Fruit fly (Drosophila melanogaster) whole organism, embryonic: ENCODE results near the gene CG15914.

Experiments used
- CG10654 ChIP-seq: fragments of 200-800 bp; sonication (Bioruptor generic); optimal IDR thresholded peaks from 2 replicates; lab custom pipeline; 2016; ENCODE audit warnings: missing biosample characterization, missing genetic modification characterization
- CG12236 ChIP-seq: fragments of 200-800 bp; sonication (Bioruptor generic); optimal IDR thresholded peaks from 2 replicates; lab custom pipeline; 2016; ENCODE audit warnings: missing biosample characterization, missing genetic modification characterization
- CG1233 ChIP-seq: fragments of 200-800 bp; sonication (Bioruptor generic); optimal IDR thresholded peaks from 4 replicates; lab custom pipeline; 2018; ENCODE audit warnings: missing biosample characterization, mild to moderate bottlenecking, missing genetic modification characterization
- CG12659 ChIP-seq: fragments of 200-800 bp; sonication (Bioruptor generic); optimal IDR thresholded peaks from 3 replicates; lab custom pipeline; 2017; ENCODE audit warnings: mild to moderate bottlenecking, missing biosample characterization, missing genetic modification reagents, missing genetic modification characterization
- CG12942 ChIP-seq: fragments of 200-800 bp; sonication (Bioruptor generic); optimal IDR thresholded peaks from 3 replicates; lab custom pipeline; 2016; ENCODE audit warnings: missing biosample characterization, missing genetic modification characterization
- CG13424 ChIP-seq: fragments of 200-800 bp; sonication (Bioruptor generic); optimal IDR thresholded peaks from 2 replicates; lab custom pipeline; 2019; ENCODE audit warnings: missing biosample characterization, mild to moderate bottlenecking, missing genetic modification characterization, moderate library complexity
- CG14441 ChIP-seq: fragments of 200-800 bp; sonication (Bioruptor generic); IDR thresholded peaks from 2 replicates; pipeline ENCODE4 v1.3.6; 2022; ENCODE audit warnings: missing biosample characterization, missing genetic modification characterization
- CG1529 ChIP-seq: fragments of 200-800 bp; sonication (Bioruptor generic); optimal IDR thresholded peaks from 3 replicates; lab custom pipeline; 2018; ENCODE audit warnings: missing biosample characterization, missing genetic modification characterization
- CG15601 ChIP-seq: fragments of 200-800 bp; sonication (Bioruptor generic); optimal IDR thresholded peaks from 3 replicates; lab custom pipeline; 2019; ENCODE audit warnings: missing biosample characterization, mild to moderate bottlenecking, missing genetic modification characterization, moderate library complexity
- CG1647 ChIP-seq: fragments of 200-800 bp; sonication (Bioruptor generic); optimal IDR thresholded peaks from 3 replicates; lab custom pipeline; 2016; ENCODE audit warnings: missing biosample characterization, missing genetic modification characterization
- CG17385 ChIP-seq: fragments of 200-800 bp; sonication (Bioruptor generic); optimal IDR thresholded peaks from 3 replicates; lab custom pipeline; 2018; ENCODE audit warnings: missing biosample characterization, mild to moderate bottlenecking, missing genetic modification characterization
- CG17612 ChIP-seq: fragments of 200-800 bp; sonication (Bioruptor generic); IDR thresholded peaks from 2 replicates; pipeline ENCODE4 v1.3.6; 2022; ENCODE audit warnings: missing biosample characterization, missing genetic modification characterization
- CG2120 ChIP-seq: fragments of 200-800 bp; sonication (Bioruptor generic); optimal IDR thresholded peaks from 3 replicates; lab custom pipeline; 2016; ENCODE audit warnings: missing biosample characterization, missing genetic modification characterization
- CG2199 ChIP-seq: fragments of 200-800 bp; sonication (Bioruptor generic); IDR thresholded peaks from 3 replicates; pipeline ENCODE4 v1.3.6; 2022; ENCODE audit warnings: missing biosample characterization, missing genetic modification characterization
- CG2712 ChIP-seq: fragments of 200-800 bp; optimal IDR thresholded peaks from 3 replicates; lab custom pipeline; 2019; ENCODE audit warnings: missing biosample characterization, mild to moderate bottlenecking, missing genetic modification characterization, moderate library complexity
- CG30403 ChIP-seq: fragments of 200-800 bp; sonication (Bioruptor generic); optimal IDR thresholded peaks from 3 replicates; lab custom pipeline; 2016; ENCODE audit warnings: missing biosample characterization, missing genetic modification characterization
- CG31441 ChIP-seq: fragments of 200-800 bp; sonication (Bioruptor generic); IDR thresholded peaks from 2 replicates; pipeline ENCODE4 v1.3.6; 2022; ENCODE audit warnings: missing biosample characterization, missing genetic modification characterization
- CG6765 ChIP-seq: fragments of 200-800 bp; sonication (Bioruptor generic); optimal IDR thresholded peaks from 3 replicates; lab custom pipeline; 2017; ENCODE audit warnings: missing biosample characterization, mild to moderate bottlenecking, missing genetic modification characterization
- CG7357 ChIP-seq: fragments of 200-800 bp; sonication (Bioruptor generic); IDR thresholded peaks from 3 replicates; pipeline ENCODE4 v1.3.6; 2022; ENCODE audit warnings: missing biosample characterization, missing genetic modification characterization
- CG7786 ChIP-seq: fragments of 200-800 bp; sonication (Bioruptor generic); optimal IDR thresholded peaks from 2 replicates; lab custom pipeline; 2016; ENCODE audit warnings: missing biosample characterization, missing genetic modification characterization
- CG8290 ChIP-seq, 3 experiments: fragments of 200-800 bp; sonication (Bioruptor generic); optimal IDR thresholded peaks; 2 replicates each; lab custom pipeline; 2016 to 2019; ENCODE audit warnings: missing biosample characterization in 3 of 3, missing genetic modification characterization in 3 of 3, mild to moderate bottlenecking in 2 of 3, moderate library complexity in 1 of 3
- CTCF ChIP-seq: fragments of 200-800 bp; sonication (Bioruptor generic); optimal IDR thresholded peaks from 2 replicates; lab custom pipeline; 2017; ENCODE audit warnings: missing biosample characterization, mild to moderate bottlenecking, missing genetic modification characterization, moderate library complexity
- CrebB ChIP-seq: fragments of 200-800 bp; sonication (Bioruptor generic); optimal IDR thresholded peaks from 3 replicates; lab custom pipeline; 2018; ENCODE audit warnings: missing biosample characterization, mild to moderate bottlenecking, missing genetic modification characterization
- Dbx ChIP-seq: fragments of 200-800 bp; sonication (Bioruptor generic); IDR thresholded peaks from 3 replicates; pipeline ENCODE4 v1.3.6; 2022; ENCODE audit warnings: missing biosample characterization, missing genetic modification characterization
- E2f2 ChIP-seq: fragments of 200-800 bp; sonication (Bioruptor generic); IDR thresholded peaks from 2 replicates; pipeline ENCODE4 v1.3.6; 2022; ENCODE audit warnings: missing biosample characterization, missing genetic modification characterization
- Ets65A ChIP-seq: fragments of 200-800 bp; sonication (Bioruptor generic); peaks from one replicate; lab custom pipeline; 2016; ENCODE audit warnings: missing biosample characterization, missing genetic modification characterization
- HLH54F ChIP-seq: fragments of 200-800 bp; sonication (Bioruptor generic); optimal IDR thresholded peaks from 3 replicates; lab custom pipeline; 2016; ENCODE audit warnings: missing biosample characterization, missing genetic modification characterization
- HmgZ ChIP-seq: fragments of 200-800 bp; sonication (Bioruptor generic); optimal IDR thresholded peaks from 2 replicates; lab custom pipeline; 2018; ENCODE audit warnings: missing biosample characterization, mild to moderate bottlenecking, missing genetic modification characterization
- Kr ChIP-seq: fragments of 200-800 bp; sonication (Bioruptor generic); optimal IDR thresholded peaks from 2 replicates; lab custom pipeline; 2017; ENCODE audit warnings: missing biosample characterization, mild to moderate bottlenecking, missing genetic modification characterization
- Ptx1 ChIP-seq: fragments of 200-800 bp; sonication (Bioruptor generic); IDR thresholded peaks from 2 replicates; pipeline ENCODE4 v1.3.6; 2022; ENCODE audit warnings: missing biosample characterization, missing genetic modification characterization
- Ravus ChIP-seq: fragments of 200-800 bp; sonication (Bioruptor generic); IDR thresholded peaks from 2 replicates; pipeline ENCODE4 v1.3.6; 2022; ENCODE audit warnings: missing biosample characterization, missing genetic modification characterization
- Rfx ChIP-seq: fragments of 200-800 bp; sonication (Bioruptor generic); IDR thresholded peaks from 2 replicates; pipeline ENCODE4 v1.3.6; 2022; ENCODE audit warnings: missing biosample characterization, missing genetic modification characterization
- Ssrp ChIP-seq: fragments of 200-800 bp; sonication (Bioruptor generic); optimal IDR thresholded peaks from 2 replicates; lab custom pipeline; 2018; ENCODE audit warnings: missing biosample characterization, mild to moderate bottlenecking, missing genetic modification characterization, moderate library complexity
- chif ChIP-seq, 2 experiments: fragments of 200-800 bp; sonication (Bioruptor generic); optimal IDR thresholded peaks; 3 replicates each; lab custom pipeline; 2016; ENCODE audit warnings: missing biosample characterization in 2 of 2, missing genetic modification characterization in 2 of 2
- dmrt11E ChIP-seq: fragments of 200-800 bp; sonication (Bioruptor generic); optimal IDR thresholded peaks from 3 replicates; lab custom pipeline; 2018; ENCODE audit warnings: missing biosample characterization, mild to moderate bottlenecking, missing genetic modification characterization, moderate library complexity
- exex ChIP-seq: fragments of 200-800 bp; sonication (Bioruptor generic); optimal IDR thresholded peaks from 4 replicates; lab custom pipeline; 2018; ENCODE audit warnings: missing biosample characterization, mild to moderate bottlenecking, missing genetic modification characterization, moderate library complexity
- kni ChIP-seq: fragments of 200-800 bp; sonication (Bioruptor generic); optimal IDR thresholded peaks from 3 replicates; lab custom pipeline; 2017; ENCODE audit warnings: mild to moderate bottlenecking, missing biosample characterization, missing genetic modification reagents, missing genetic modification characterization
- lola ChIP-seq, 3 experiments: fragments of >200 bp in 2 of 3; fragments of 200-800 bp in 1 of 3; sonication (Bioruptor generic) in 1 of 3; optimal IDR thresholded peaks; 2 replicates each; lab custom pipeline; 2017 to 2019; ENCODE audit warnings: missing biosample characterization in 3 of 3, missing genetic modification characterization in 3 of 3, mild to moderate bottlenecking in 1 of 3, moderate library complexity in 1 of 3
- otp ChIP-seq: fragments of 200-800 bp; sonication (Bioruptor generic); IDR thresholded peaks from 3 replicates; pipeline ENCODE4, ENCODE4 v1.3.6; 2022; ENCODE audit warnings: missing biosample characterization, missing genetic modification characterization
- sens ChIP-seq: fragments of 200-800 bp; sonication (Bioruptor generic); peaks from one replicate; lab custom pipeline; 2016; ENCODE audit warnings: missing biosample characterization, missing genetic modification characterization
- slbo ChIP-seq: fragments of 200-800 bp; sonication (Bioruptor generic); IDR thresholded peaks from 2 replicates; pipeline ENCODE4 v1.3.6; 2022; ENCODE audit warnings: missing biosample characterization, missing genetic modification characterization
- so ChIP-seq: fragments of 200-800 bp; sonication (Bioruptor generic); IDR thresholded peaks from 3 replicates; pipeline ENCODE4 v1.3.6; 2022; ENCODE audit warnings: missing biosample characterization, missing genetic modification characterization
- zen2 ChIP-seq: fragments of 200-800 bp; sonication (Bioruptor generic); IDR thresholded peaks from 3 replicates; pipeline ENCODE4 v1.3.6; 2022; ENCODE audit warnings: missing biosample characterization, missing genetic modification characterization; ENCODE audit not compliant: partially characterized antibody

Gene CG15914

DNA sequence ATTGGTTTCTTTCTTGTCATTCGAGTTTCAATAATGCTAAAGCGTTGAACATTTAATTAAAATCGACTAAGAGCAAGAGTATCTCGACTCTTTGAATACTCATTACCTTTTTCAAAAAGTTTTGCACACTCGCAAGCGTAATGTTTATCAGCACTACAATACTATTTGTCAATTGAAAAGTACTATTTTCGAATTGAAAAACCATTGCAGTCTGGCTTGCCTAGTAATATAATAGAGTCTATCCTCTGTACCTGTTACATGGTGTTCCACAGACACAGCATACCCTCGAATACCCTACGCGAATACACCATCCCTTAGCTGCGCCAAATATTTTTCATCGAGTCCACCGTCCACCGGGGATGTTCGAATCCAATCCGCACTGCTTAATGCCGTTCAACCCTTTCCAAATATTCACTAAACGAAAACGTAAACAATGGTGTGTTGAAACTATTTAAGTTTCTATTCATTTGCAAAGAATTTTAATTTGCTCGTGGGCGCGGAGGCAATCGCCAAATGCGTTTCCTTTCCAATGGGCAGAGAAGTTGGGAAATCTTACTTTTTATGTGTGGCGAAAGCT lies 34.5 kb upstream of the CG15914 start (continued):
- peak; percentile 4 for TF ChIP-seq CG15601 (tag; lab: Kevin White, UChicago)
- TF ChIP-seq E2f2 (GFP tag; lab: Robert Waterston, UW), result no peak
- TF ChIP-seq Kr, result peak; percentile 70
- peak; percentile 14 for TF ChIP-seq CG1233 (GFP tag; lab: Kevin White, UChicago)
- TF ChIP-seq so (GFP tag; lab: Robert Waterston, UW), result 0 out of 3 replicates have a peak, but pooled peaks have one; percentile 7
- TF ChIP-seq Dbx (GFP tag; lab: Robert Waterston, UW), result 0 out of 3 replicates have a peak, but pooled peaks have one; percentile 19
- peak; percentile 16 for TF ChIP-seq HmgZ (tag; lab: Kevin White, UChicago)
- peak; percentile 1 for TF ChIP-seq HLH54F (GFP tag; lab: Kevin White, UChicago)
- TF ChIP-seq Ptx1 (GFP tag; lab: Robert Waterston, UW), result peak; percentile 42
- peak in 1 of 3 experiments; percentile 43 for TF ChIP-seq lola (GFP tag; optimal IDR thresholded peaks at IDR 0.05; lab: Kevin White, UChicago)
- peak; percentile 46 for TF ChIP-seq dmrt11E (tag; lab: Kevin White, UChicago)
- TF ChIP-seq sens (GFP tag; lab: Kevin White, UChicago), result peak; percentile 89
- TF ChIP-seq CG6765 (GFP tag; lab: Kevin White, UChicago), result no peak
- peak; percentile 13 for TF ChIP-seq CG17385 (GFP tag; lab: Kevin White, UChicago)
- TF ChIP-seq CG13424, result peak; percentile 45
- TF ChIP-seq CG1647 (GFP tag; lab: Kevin White, UChicago), result no peak
- TF ChIP-seq Rfx (GFP tag; lab: Robert Waterston, UW), result peak; percentile 40; the same call in 1 of the 2 replicates
- TF ChIP-seq CG2120 (GFP tag; lab: Kevin White, UChicago), result peak; percentile 36
- TF ChIP-seq CG7786 (GFP tag; lab: Kevin White, UChicago), result peak; percentile 11
- TF ChIP-seq slbo, result peak; percentile 50; the same call in 1 of the 2 replicates
- TF ChIP-seq Ets65A (GFP tag; lab: Kevin White, UChicago), result peak; percentile 94
- TF ChIP-seq chif (GFP tag; optimal IDR thresholded peaks at IDR 0.05; lab: Kevin White, UChicago), result peak in 1 of 2 experiments; percentile 22
- TF ChIP-seq CG30403 (GFP tag; lab: Kevin White, UChicago), result peak; percentile 31
- peak; percentile 1 for TF ChIP-seq Ssrp (tag; lab: Kevin White, UChicago)
- peak; percentile 55; the same call in 1 of the 3 replicates for TF ChIP-seq CG2199 (GFP tag; lab: Robert Waterston, UW)
- TF ChIP-seq CG2712 (tag; lab: Kevin White, UChicago), result peak; percentile 57

dm6 chrX:15822363-15822762 lies 30.9 kb upstream of the CG15914 start:
- TF ChIP-seq CG12659 (GFP tag; lab: Kevin White, UChicago) (no peak), kni (GFP tag; lab: Kevin White, UChicago) (no peak), CG10654 (GFP tag; lab: Kevin White, UChicago) (no peak), CG17612 (GFP tag; lab: Robert Waterston, UW) (peak; percentile 90), CG14441 (GFP tag; lab: Robert Waterston, UW) (no peak), exex (tag; lab: Kevin White, UChicago) (no peak), CG1529 (no peak), CG12942 (no peak), zen2 (no peak), CG7357 (GFP tag; lab: Robert Waterston, UW) (no peak), CrebB (tag; lab: Kevin White, UChicago) (no peak), CG31441 (GFP tag; lab: Robert Waterston, UW) (no peak), Ravus (GFP tag; lab: Robert Waterston, UW) (no peak), CG8290 (GFP tag; optimal IDR thresholded peaks at IDR 0.05; lab: Kevin White, UChicago) (peak; percentile 53), CG8290 (tag; optimal IDR thresholded peaks at IDR 0.05; lab: Kevin White, UChicago) (peak in 1 of 2 experiments; percentile 85), CG12236 (GFP tag; lab: Kevin White, UChicago) (no peak), CTCF (no peak), otp (no peak)
